Worm (Caenorhabditis elegans): ENCODE results near the gene che-10.

Gene che-10

DNA sequence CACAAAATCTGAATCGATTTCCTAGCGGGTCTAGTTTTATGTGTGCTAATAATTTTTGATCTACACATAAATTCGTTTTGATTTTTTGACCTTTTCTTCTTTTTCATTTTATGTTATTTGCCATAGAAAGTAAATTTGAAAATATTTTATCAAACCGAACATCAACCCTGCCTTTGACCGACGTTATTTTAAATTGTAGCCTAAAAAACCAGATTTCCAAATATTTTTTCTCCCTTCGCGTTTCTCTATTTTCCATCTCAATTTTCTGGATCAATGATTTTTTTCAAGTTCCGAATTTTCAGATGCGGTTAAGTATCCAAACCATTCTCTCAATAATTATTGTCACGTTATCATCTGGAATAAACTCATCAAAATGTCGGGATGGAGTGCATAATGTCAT lies 39.8 kb upstream of the che-10 start, which contains the start of gene T05A7.1:
TSS of gene T05A7.1 (plus strand) at position 301 of the 400 bp plus-strand sequence.
- TF ChIP-seq tlf-1 (GFP tag; optimal IDR thresholded peaks at IDR 0.05) (no peak), dox-1 (GFP tag; IDR thresholded peaks at IDR 0.05) (no peak), attf-5 (GFP tag; optimal IDR thresholded peaks at IDR 0.05) (no peak), nfya-1 (tag; optimal IDR thresholded peaks at IDR 0.05; ENCODE audit: borderline replicate concordance, insufficient read depth) (no peak), attf-6 (GFP tag; IDR thresholded peaks at IDR 0.05) (no peak), nfya-2 (GFP tag; IDR thresholded peaks at IDR 0.05) (no peak), ztf-28 (GFP tag; IDR thresholded peaks at IDR 0.05) (no peak), zfh-2 (GFP tag; conservative IDR thresholded peaks at IDR 0.05) (no peak), bed-1 (GFP tag; IDR thresholded peaks at IDR 0.05) (no peak), egl-18 (GFP tag; IDR thresholded peaks at IDR 0.05) (no peak), ztf-26 (tag; optimal IDR thresholded peaks at IDR 0.05) (no peak), aptf-3 (GFP tag; IDR thresholded peaks at IDR 0.05) (no peak), atf-7 (tag; optimal IDR thresholded peaks at IDR 0.05) (no peak), ccch-3 (GFP tag; optimal IDR thresholded peaks at IDR 0.05) (no peak), nhr-27 (tag; optimal IDR thresholded peaks at IDR 0.05) (no peak), ceh-100 (GFP tag; IDR thresholded peaks at IDR 0.05) (no peak), tbx-9 (tag; optimal IDR thresholded peaks at IDR 0.05; ENCODE audit: borderline replicate concordance) (no peak)

DNA sequence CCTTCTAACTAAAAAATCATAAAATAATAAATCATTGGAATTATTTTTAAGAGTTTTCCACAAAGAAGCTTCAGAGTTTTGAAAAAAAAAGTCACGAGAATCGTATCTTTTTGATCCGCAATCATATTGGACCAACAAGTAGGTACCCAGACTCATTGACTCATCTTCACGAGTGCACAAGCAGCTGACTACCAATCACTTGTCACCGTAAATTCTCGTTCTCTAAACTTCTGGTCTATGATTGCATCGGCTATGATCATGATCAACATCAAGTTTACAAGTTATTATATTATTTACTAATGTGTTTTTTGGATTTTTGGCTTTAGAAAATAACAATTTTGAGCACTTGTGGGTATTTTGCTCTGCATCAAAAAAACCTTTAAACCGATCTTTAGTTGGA lies 38.1 kb upstream of the che-10 start:
- no peak for TF ChIP-seq dpff-1 (tag; optimal IDR thresholded peaks at IDR 0.05)

DNA sequence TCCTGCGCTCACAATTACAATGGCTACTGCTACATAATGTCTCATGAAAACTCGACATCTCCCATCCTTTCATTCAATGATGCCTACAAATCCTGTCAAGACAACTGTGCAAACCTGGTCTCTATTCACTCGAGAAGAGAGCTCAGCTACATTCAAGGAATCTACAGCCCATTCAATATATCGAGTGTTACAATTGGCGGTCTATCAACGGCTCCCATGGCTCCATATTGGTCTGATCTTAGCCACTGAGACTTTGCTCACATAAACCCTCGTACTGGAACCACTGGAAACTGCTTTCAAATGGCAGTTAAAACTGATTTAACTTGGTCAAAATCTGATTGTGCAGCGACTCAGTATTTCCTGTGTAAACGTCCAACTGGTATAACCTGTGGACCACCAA lies 37.3 kb upstream of the che-10 start, which contains the start of gene T05A7.3:
TSS of gene T05A7.3 (plus strand) at position 301 of the 400 bp plus-strand sequence.
- TF ChIP-seq ztf-28 (GFP tag; IDR thresholded peaks at IDR 0.05) (no peak), Y56A3A.18 (GFP tag; IDR thresholded peaks at IDR 0.05) (no peak), hrde-1 (tag; optimal IDR thresholded peaks at IDR 0.05; ENCODE audit: borderline replicate concordance) (no peak), lin-54 (GFP tag; optimal IDR thresholded peaks at IDR 0.05) (no peak), atf-7 (tag; optimal IDR thresholded peaks at IDR 0.05) (no peak), F23B12.7 (tag; optimal IDR thresholded peaks at IDR 0.05; ENCODE audit: insufficient read depth) (no peak), F33H1.4 (GFP tag; IDR thresholded peaks at IDR 0.05) (no peak), ztf-25 (GFP tag; IDR thresholded peaks at IDR 0.05) (no peak), dpl-1 (GFP tag; optimal IDR thresholded peaks at IDR 0.05) (no peak), madf-6 (GFP tag; IDR thresholded peaks at IDR 0.05) (no peak), dpff-1 (tag; optimal IDR thresholded peaks at IDR 0.05) (no peak)

DNA sequence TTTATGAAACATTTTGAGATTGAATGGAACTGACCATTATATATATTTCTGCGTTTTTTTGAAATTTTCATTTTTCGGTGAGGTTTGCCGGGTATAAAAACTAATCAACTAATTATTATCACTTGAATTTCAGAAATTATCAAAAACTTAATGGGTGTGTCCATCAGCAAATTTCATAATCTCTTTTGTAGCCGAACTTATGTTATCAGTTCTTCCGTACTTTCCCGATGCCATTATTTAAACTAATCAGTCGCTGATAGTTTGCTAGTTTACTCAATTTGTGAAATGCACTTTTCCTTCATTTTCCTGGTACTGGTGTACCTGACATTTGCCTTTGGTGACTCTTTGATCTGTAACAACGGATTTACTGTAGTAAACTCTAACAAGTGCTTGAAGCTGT lies 36.0 kb upstream of the che-10 start:
- peak; percentile 74 for TF ChIP-seq nhr-80 (tag; optimal IDR thresholded peaks at IDR 0.05)
- no peak for TF ChIP-seq lin-35 (GFP tag; optimal IDR thresholded peaks at IDR 0.05)
- no peak for TF ChIP-seq ztf-28 (GFP tag; IDR thresholded peaks at IDR 0.05)
- TF ChIP-seq B0261.1 (tag; optimal IDR thresholded peaks at IDR 0.05), result no peak

DNA sequence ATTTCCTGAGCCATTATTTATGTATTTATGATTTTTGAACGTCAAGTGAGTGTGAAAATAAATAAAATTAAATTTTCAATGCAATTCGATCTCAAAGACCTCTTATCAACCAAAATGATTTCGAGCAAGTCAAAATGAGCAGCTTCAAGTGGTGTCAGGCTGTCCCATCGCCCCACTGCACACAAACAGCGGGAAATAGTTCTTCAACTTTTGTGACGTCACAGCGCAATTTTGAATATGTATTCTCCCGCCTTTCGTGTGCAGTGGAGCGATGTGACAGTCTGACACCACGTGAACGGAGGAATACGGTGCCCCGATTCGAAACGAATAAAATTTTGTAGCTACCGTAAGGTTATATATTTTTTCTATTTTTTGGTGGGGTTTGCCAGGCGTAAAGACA lies 35.5 kb upstream of the che-10 start:
- TF ChIP-seq hmg-1.2 (GFP tag; IDR thresholded peaks at IDR 0.05) (no peak), hrde-1 (tag; optimal IDR thresholded peaks at IDR 0.05; ENCODE audit: borderline replicate concordance) (no peak), lsl-1 (GFP tag; optimal IDR thresholded peaks at IDR 0.05) (no peak), mxl-1 (tag; optimal IDR thresholded peaks at IDR 0.05) (no peak), nhr-27 (tag; optimal IDR thresholded peaks at IDR 0.05) (no peak), efl-1 (GFP tag; optimal IDR thresholded peaks at IDR 0.05) (no peak), aptf-2 (GFP tag; conservative IDR thresholded peaks at IDR 0.05) (no peak), nhr-179 (tag; optimal IDR thresholded peaks at IDR 0.05) (no peak), dpl-1 (GFP tag; optimal IDR thresholded peaks at IDR 0.05) (no peak), T26A5.8 (tag; optimal IDR thresholded peaks at IDR 0.05) (no peak), lir-1 (GFP tag; conservative IDR thresholded peaks at IDR 0.05) (no peak), lin-40 (tag; optimal IDR thresholded peaks at IDR 0.05) (no peak), him-1 (tag; optimal IDR thresholded peaks at IDR 0.05) (no peak), ztf-25 (GFP tag; IDR thresholded peaks at IDR 0.05) (no peak), hmg-20 (GFP tag; IDR thresholded peaks at IDR 0.05) (no peak), ets-4 (GFP tag; optimal IDR thresholded peaks at IDR 0.05) (no peak)

Measured in whole organism, young adult.